Worm (Caenorhabditis elegans) whole organism, midembryonic: Measurements from ENCODE around the gene dex-1.
A peak's percentile ranks its signal among the peaks of the same experiment; 100 is the strongest.

Experiments used
- T22C8.4 ChIP-seq: fragments of 200-800 bp; sonication (Bioruptor generic); IDR thresholded peaks from 2 replicates; pipeline ENCODE4 v1.3.6; 2022; ENCODE audit warnings: missing genetic modification characterization, missing compliant biosample characterization
- cog-1 ChIP-seq: sonication (generic microtip); optimal IDR thresholded peaks from 2 replicates; lab custom pipeline; 2016; ENCODE audit warnings: missing genetic modification characterization, missing compliant biosample characterization
- flt-1 ChIP-seq: fragments of 200-800 bp; sonication (Bioruptor generic); IDR thresholded peaks from 2 replicates; pipeline ENCODE4 v1.3.6; 2022; ENCODE audit warnings: missing genetic modification characterization, missing compliant biosample characterization
- klf-2 ChIP-seq: fragments of 200-800 bp; sonication (Bioruptor generic); conservative IDR thresholded peaks from 2 replicates; pipeline ENCODE4 v1.3.6; 2022; ENCODE audit warnings: missing genetic modification reagents, missing genetic modification characterization, missing compliant biosample characterization
- med-1 ChIP-seq: sonication (generic microtip); optimal IDR thresholded peaks from 2 replicates; lab custom pipeline; 2017; ENCODE audit warnings: missing genetic modification characterization, mild to moderate bottlenecking, missing compliant biosample characterization, antibody characterized with exemption, missing genetic modification reagents; ENCODE audit not compliant: insufficient read depth
- ref-1 ChIP-seq: fragments of 200-800 bp; sonication (Bioruptor generic); conservative IDR thresholded peaks from 2 replicates; pipeline ENCODE4 v1.3.6; 2022; ENCODE audit warnings: missing genetic modification reagents, missing genetic modification characterization, missing compliant biosample characterization
- tab-1 ChIP-seq: fragments of 200-800 bp; sonication (Bioruptor generic); IDR thresholded peaks from 2 replicates; pipeline ENCODE4 v1.3.6; 2022; ENCODE audit warnings: missing genetic modification characterization, missing compliant biosample characterization
- ztf-23 ChIP-seq: fragments of 200-800 bp; sonication (Bioruptor generic); IDR thresholded peaks from 2 replicates; pipeline ENCODE4 v1.3.6; 2022; ENCODE audit warnings: missing genetic modification reagents, missing genetic modification characterization, missing compliant biosample characterization
- ztf-29 ChIP-seq: fragments of 200-800 bp; sonication (Bioruptor generic); IDR thresholded peaks from 2 replicates; pipeline ENCODE4 v1.3.6; 2022; ENCODE audit warnings: missing genetic modification reagents, missing genetic modification characterization, missing compliant biosample characterization

dex-1 gene

DNA sequence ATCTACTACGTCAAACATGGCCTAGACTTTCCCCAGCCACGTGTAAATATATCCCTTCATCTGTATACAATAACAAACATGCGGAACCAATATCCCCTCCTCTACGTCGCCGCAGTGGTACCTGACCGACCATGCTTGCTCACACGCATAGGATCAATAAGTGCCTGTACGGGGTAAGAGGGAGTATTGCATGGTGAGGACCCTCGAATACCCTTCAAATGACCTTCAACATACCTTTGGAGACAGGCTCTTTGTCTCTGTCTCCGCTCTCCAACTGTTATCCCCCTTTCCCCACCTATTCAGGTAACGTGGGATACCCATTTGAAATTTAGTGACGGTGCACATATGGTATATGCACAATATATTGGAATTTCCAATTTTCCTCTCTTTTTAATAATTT lies at the start of gene dex-1:
dex-1 (plus strand) TSS at position 132 of the 400 bp plus-strand sequence.
- TF ChIP-seq flt-1 (GFP tag; lab: Robert Waterston, UW) = no peak
- TF ChIP-seq med-1 (GFP tag; lab: Kevin White, UChicago) = no peak
- no peak for TF ChIP-seq klf-2 (GFP tag; lab: Robert Waterston, UW)
- no peak for TF ChIP-seq cog-1 (tag; lab: Kevin White, UChicago)
- no peak for TF ChIP-seq ztf-23
- TF ChIP-seq T22C8.4 (GFP tag; lab: Robert Waterston, UW) = no peak
- no peak for TF ChIP-seq ztf-29 (GFP tag; lab: Robert Waterston, UW)
- no peak for TF ChIP-seq tab-1 (GFP tag; lab: Robert Waterston, UW)
- TF ChIP-seq ref-1 (GFP tag; lab: Robert Waterston, UW) = no peak

DNA sequence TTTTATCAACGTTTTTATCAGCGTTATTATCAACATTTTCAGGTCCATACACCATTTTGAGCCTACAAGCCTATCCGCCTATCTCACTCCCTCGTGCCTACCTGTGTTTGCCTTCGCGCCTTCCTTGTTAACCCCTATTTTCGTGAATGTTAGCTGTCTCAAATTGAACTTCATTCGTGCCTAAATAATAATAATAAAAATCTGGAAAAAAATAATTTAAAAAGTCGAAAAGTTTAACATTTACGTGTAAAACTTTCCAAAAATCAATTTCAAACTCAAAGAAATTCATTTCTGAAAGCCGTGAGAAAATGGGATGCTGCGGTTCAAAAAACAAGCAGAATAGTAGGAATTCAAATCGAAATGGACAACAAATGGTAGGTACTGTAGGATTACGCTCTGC lies 47.9 kb upstream of the dex-1 start, which contains the start of gene R02F2.10:
R02F2.10 (plus strand) TSS at position 301 of the 400 bp plus-strand sequence.
- TF ChIP-seq T22C8.4 (GFP tag; lab: Robert Waterston, UW) = no peak
- TF ChIP-seq klf-2 (GFP tag; lab: Robert Waterston, UW) = no peak
- TF ChIP-seq flt-1 (GFP tag; lab: Robert Waterston, UW) = no peak
- TF ChIP-seq ztf-23 = no peak
- TF ChIP-seq cog-1 (tag; lab: Kevin White, UChicago) = no peak
- TF ChIP-seq tab-1 (GFP tag; lab: Robert Waterston, UW) = no peak
- no peak for TF ChIP-seq med-1 (GFP tag; lab: Kevin White, UChicago)
- no peak for TF ChIP-seq ref-1 (GFP tag; lab: Robert Waterston, UW)
- TF ChIP-seq ztf-29 (GFP tag; lab: Robert Waterston, UW) = no peak

ce11 chrIII:5478824-5479368 lies 47.0 kb upstream of the dex-1 start, which contains the start of the genes R02F2.6 and R02F2.5:
TSS of gene R02F2.6 (minus strand) at chrIII:5478924.
TSS of gene R02F2.5 (plus strand) at chrIII:5479318.
- TF ChIP-seq ztf-29 (GFP tag; lab: Robert Waterston, UW) (no peak), T22C8.4 (GFP tag; lab: Robert Waterston, UW) (no peak), flt-1 (GFP tag; lab: Robert Waterston, UW) (no peak), cog-1 (tag; lab: Kevin White, UChicago) (no peak), tab-1 (GFP tag; lab: Robert Waterston, UW) (no peak), ztf-23 (no peak), med-1 (GFP tag; lab: Kevin White, UChicago) (no peak)

- TF ChIP-seq ztf-23 (no peak), tab-1 (GFP tag; lab: Robert Waterston, UW) (no peak), klf-2 (GFP tag; lab: Robert Waterston, UW) (no peak), med-1 (GFP tag; lab: Kevin White, UChicago) (no peak), T22C8.4 (GFP tag; lab: Robert Waterston, UW) (peak; percentile 74), ref-1 (GFP tag; lab: Robert Waterston, UW) (no peak)
These were observed 46.3 kb upstream of the dex-1 start for ce11 chrIII:5479493-5480167.

- TF ChIP-seq tab-1 (GFP tag; lab: Robert Waterston, UW) (no peak), ztf-29 (GFP tag; lab: Robert Waterston, UW) (no peak), cog-1 (tag; lab: Kevin White, UChicago) (no peak), flt-1 (GFP tag; lab: Robert Waterston, UW) (no peak), ref-1 (GFP tag; lab: Robert Waterston, UW) (no peak), klf-2 (GFP tag; lab: Robert Waterston, UW) (no peak), T22C8.4 (GFP tag; lab: Robert Waterston, UW) (no peak), ztf-23 (no peak), med-1 (GFP tag; lab: Kevin White, UChicago) (no peak)
These were observed 42.1 kb upstream of the dex-1 start, which contains the start of the genes R02F2.7 and R02F2.4 for ce11 chrIII:5483738-5484315. TSS of gene R02F2.7 (minus strand) at chrIII:5483773. TSS of gene R02F2.4 (plus strand) at chrIII:5484289.

- no peak for TF ChIP-seq flt-1 (GFP tag; lab: Robert Waterston, UW)
- no peak for TF ChIP-seq ref-1 (GFP tag; lab: Robert Waterston, UW)
- TF ChIP-seq med-1 (GFP tag; lab: Kevin White, UChicago) = no peak
- no peak for TF ChIP-seq ztf-23
- no peak for TF ChIP-seq ztf-29 (GFP tag; lab: Robert Waterston, UW)
These were observed 39.6 kb upstream of the dex-1 start for ce11 chrIII:5486345-5486744.

ce11 chrIII:5487087-5487603 lies 38.8 kb upstream of the dex-1 start, which contains the start of gene osg-1:
TSS of gene osg-1 (plus strand) at chrIII:5487553.
- TF ChIP-seq ztf-23 = no peak
- no peak for TF ChIP-seq ref-1 (GFP tag; lab: Robert Waterston, UW)
- no peak for TF ChIP-seq T22C8.4 (GFP tag; lab: Robert Waterston, UW)
- TF ChIP-seq ztf-29 (GFP tag; lab: Robert Waterston, UW) = no peak
- no peak for TF ChIP-seq klf-2 (GFP tag; lab: Robert Waterston, UW)
- TF ChIP-seq cog-1 (tag; lab: Kevin White, UChicago) = no peak
- TF ChIP-seq tab-1 (GFP tag; lab: Robert Waterston, UW) = no peak
- TF ChIP-seq med-1 (GFP tag; lab: Kevin White, UChicago) = no peak
- TF ChIP-seq flt-1 (GFP tag; lab: Robert Waterston, UW) = no peak

ce11 chrIII:5495168-5495567 lies 30.7 kb upstream of the dex-1 start, which contains the start of gene R02F2.8:
TSS of gene R02F2.8 (minus strand) at chrIII:5495268.
- TF ChIP-seq ref-1 (GFP tag; lab: Robert Waterston, UW) = no peak
- no peak for TF ChIP-seq med-1 (GFP tag; lab: Kevin White, UChicago)
- TF ChIP-seq ztf-23 = no peak
- TF ChIP-seq ztf-29 (GFP tag; lab: Robert Waterston, UW) = no peak
- TF ChIP-seq klf-2 (GFP tag; lab: Robert Waterston, UW) = no peak
- no peak for TF ChIP-seq tab-1 (GFP tag; lab: Robert Waterston, UW)
- no peak for TF ChIP-seq cog-1 (tag; lab: Kevin White, UChicago)
- no peak for TF ChIP-seq flt-1 (GFP tag; lab: Robert Waterston, UW)
- TF ChIP-seq T22C8.4 (GFP tag; lab: Robert Waterston, UW) = no peak
